Fruit fly (Drosophila melanogaster) whole organism, embryonic: Measurements from ENCODE around the gene Gga.

Experiments used
- ATbp ChIP-seq: fragments of 200-800 bp; sonication (Bioruptor generic); optimal IDR thresholded peaks from 2 replicates; lab custom pipeline; 2017; ENCODE audit warnings: missing biosample characterization, mild to moderate bottlenecking, missing genetic modification characterization, missing genetic modification reagents
- Bgb ChIP-seq: fragments of 200-800 bp; sonication (Bioruptor generic); IDR thresholded peaks from 2 replicates; pipeline ENCODE4 v1.3.6; 2022; ENCODE audit warnings: missing biosample characterization, missing genetic modification characterization; ENCODE audit not compliant: partially characterized antibody
- CG10654 ChIP-seq: fragments of 200-800 bp; sonication (Bioruptor generic); optimal IDR thresholded peaks from 2 replicates; lab custom pipeline; 2016; ENCODE audit warnings: missing biosample characterization, missing genetic modification characterization
- CG11093 ChIP-seq: fragments of 200-800 bp; sonication (Bioruptor generic); IDR thresholded peaks from 3 replicates; pipeline ENCODE4 v1.3.6; 2022; ENCODE audit warnings: missing biosample characterization, missing genetic modification characterization
- CG11723 ChIP-seq: fragments of 200-800 bp; sonication (Bioruptor generic); optimal IDR thresholded peaks from 2 replicates; lab custom pipeline; 2017; ENCODE audit warnings: missing biosample characterization, mild to moderate bottlenecking, missing genetic modification characterization
- CG1233 ChIP-seq: fragments of 200-800 bp; sonication (Bioruptor generic); optimal IDR thresholded peaks from 4 replicates; lab custom pipeline; 2018; ENCODE audit warnings: missing biosample characterization, mild to moderate bottlenecking, missing genetic modification characterization
- CG12659 ChIP-seq: fragments of 200-800 bp; sonication (Bioruptor generic); optimal IDR thresholded peaks from 3 replicates; lab custom pipeline; 2017; ENCODE audit warnings: mild to moderate bottlenecking, missing biosample characterization, missing genetic modification reagents, missing genetic modification characterization
- CG12744 ChIP-seq: fragments of 200-800 bp; sonication (Bioruptor generic); optimal IDR thresholded peaks from 2 replicates; lab custom pipeline; 2016; ENCODE audit warnings: missing biosample characterization, missing genetic modification characterization
- CG13775 ChIP-seq: fragments of 200-800 bp; sonication (Bioruptor generic); optimal IDR thresholded peaks from 3 replicates; lab custom pipeline; 2017; ENCODE audit warnings: missing biosample characterization, mild to moderate bottlenecking, missing genetic modification characterization
- CG14710 ChIP-seq: fragments of 200-800 bp; sonication (Bioruptor generic); optimal IDR thresholded peaks from 3 replicates; lab custom pipeline; 2019; ENCODE audit warnings: missing biosample characterization, mild to moderate bottlenecking, missing genetic modification characterization, moderate library complexity
- CG15514 ChIP-seq: fragments of 200-800 bp; sonication (Bioruptor generic); optimal IDR thresholded peaks from 3 replicates; lab custom pipeline; 2017; ENCODE audit warnings: missing biosample characterization, missing genetic modification characterization, mild to moderate bottlenecking, moderate library complexity, missing genetic modification reagents
- CG1602 ChIP-seq: fragments of 200-800 bp; sonication (Bioruptor generic); optimal IDR thresholded peaks from 3 replicates; lab custom pipeline; 2016; ENCODE audit warnings: missing biosample characterization, missing genetic modification characterization
- CG17361 ChIP-seq: fragments of 200-800 bp; sonication (Bioruptor generic); IDR thresholded peaks from 3 replicates; pipeline ENCODE4 v1.3.6; 2022; ENCODE audit warnings: missing biosample characterization, missing genetic modification characterization
- CG18011 ChIP-seq: fragments of 200-800 bp; sonication (Bioruptor generic); optimal IDR thresholded peaks from 2 replicates; lab custom pipeline; 2017; ENCODE audit warnings: missing biosample characterization, missing genetic modification characterization, mild to moderate bottlenecking, moderate library complexity, missing genotype
- CG2875 ChIP-seq: fragments of 200-800 bp; sonication (Bioruptor generic); optimal IDR thresholded peaks from 2 replicates; lab custom pipeline; 2017; ENCODE audit warnings: missing biosample characterization, mild to moderate bottlenecking, missing genetic modification characterization, missing genetic modification reagents
- CG30403 ChIP-seq: fragments of 200-800 bp; sonication (Bioruptor generic); optimal IDR thresholded peaks from 3 replicates; lab custom pipeline; 2016; ENCODE audit warnings: missing biosample characterization, missing genetic modification characterization
- CG3065 ChIP-seq: fragments of 200-800 bp; sonication (Bioruptor generic); optimal IDR thresholded peaks from 2 replicates; lab custom pipeline; 2016; ENCODE audit warnings: missing biosample characterization, missing genetic modification characterization
- CG32772 ChIP-seq: fragments of 200-800 bp; sonication (Bioruptor generic); IDR thresholded peaks from 2 replicates; pipeline ENCODE4 v1.3.6; 2022; ENCODE audit warnings: missing biosample characterization, missing genetic modification characterization
- CG3407 ChIP-seq: fragments of 200-800 bp; sonication (Bioruptor generic); optimal IDR thresholded peaks from 2 replicates; lab custom pipeline; 2018; ENCODE audit warnings: missing biosample characterization, mild to moderate bottlenecking, missing genetic modification characterization
- CG3995 ChIP-seq: fragments of 200-800 bp; sonication (Bioruptor generic); optimal IDR thresholded peaks from 3 replicates; lab custom pipeline; 2016; ENCODE audit warnings: missing biosample characterization, missing genetic modification characterization
- CG4820 ChIP-seq: fragments of 200-800 bp; sonication (Bioruptor generic); optimal IDR thresholded peaks from 3 replicates; lab custom pipeline; 2016; ENCODE audit warnings: missing biosample characterization, missing genetic modification characterization
- CG7357 ChIP-seq: fragments of 200-800 bp; sonication (Bioruptor generic); IDR thresholded peaks from 3 replicates; pipeline ENCODE4 v1.3.6; 2022; ENCODE audit warnings: missing biosample characterization, missing genetic modification characterization
- CG7987 ChIP-seq: fragments of 200-800 bp; sonication (Bioruptor generic); optimal IDR thresholded peaks from 2 replicates; lab custom pipeline; 2018; ENCODE audit warnings: missing biosample characterization, mild to moderate bottlenecking, missing genetic modification characterization, moderate library complexity
- CG8089 ChIP-seq: fragments of 200-800 bp; sonication (Bioruptor generic); optimal IDR thresholded peaks from 3 replicates; lab custom pipeline; 2016; ENCODE audit warnings: missing biosample characterization, missing genetic modification characterization
- CG8765 ChIP-seq: fragments of 200-800 bp; sonication (Bioruptor generic); IDR thresholded peaks from 2 replicates; pipeline ENCODE4 v1.3.6; 2022; ENCODE audit warnings: missing biosample characterization, missing genetic modification characterization
- CG8924 ChIP-seq: fragments of 200-800 bp; optimal IDR thresholded peaks from 3 replicates; lab custom pipeline; 2019; ENCODE audit warnings: missing biosample characterization, mild to moderate bottlenecking, missing genetic modification characterization, moderate library complexity
- CoRest ChIP-seq: fragments of 200-800 bp; sonication (Bioruptor generic); optimal IDR thresholded peaks from 3 replicates; lab custom pipeline; 2018; ENCODE audit warnings: missing biosample characterization, mild to moderate bottlenecking, missing genetic modification characterization, moderate library complexity
- Doc3 ChIP-seq: fragments of 200-800 bp; sonication (Bioruptor generic); IDR thresholded peaks from 3 replicates; pipeline ENCODE4 v1.3.6; 2022; ENCODE audit warnings: missing biosample characterization, missing genetic modification characterization; ENCODE audit not compliant: partially characterized antibody
- Ets65A ChIP-seq: fragments of 200-800 bp; sonication (Bioruptor generic); peaks from one replicate; lab custom pipeline; 2016; ENCODE audit warnings: missing biosample characterization, missing genetic modification characterization
- Fer1 ChIP-seq: fragments of 200-800 bp; sonication (Bioruptor generic); optimal IDR thresholded peaks from 2 replicates; lab custom pipeline; 2017; ENCODE audit warnings: missing biosample characterization, mild to moderate bottlenecking, missing genetic modification characterization
- HLH3B ChIP-seq: fragments of 200-800 bp; sonication (Bioruptor generic); IDR thresholded peaks from 2 replicates; pipeline ENCODE4 v1.3.6; 2022; ENCODE audit warnings: missing biosample characterization, missing genetic modification characterization
- MESR4 ChIP-seq: fragments of 200-800 bp; sonication (Bioruptor generic); optimal IDR thresholded peaks from 2 replicates; lab custom pipeline; 2018; ENCODE audit warnings: missing biosample characterization, mild to moderate bottlenecking, missing genetic modification characterization, moderate library complexity
- Six4 ChIP-seq: fragments of 200-800 bp; sonication (Bioruptor generic); optimal IDR thresholded peaks from 2 replicates; lab custom pipeline; 2016; ENCODE audit warnings: missing biosample characterization, missing genetic modification characterization
- ap ChIP-seq: fragments of 200-800 bp; sonication (Bioruptor generic); IDR thresholded peaks from 2 replicates; pipeline ENCODE4 v1.3.6; 2022; ENCODE audit warnings: missing biosample characterization, missing genetic modification characterization
- br ChIP-seq: fragments of >200 bp; optimal IDR thresholded peaks from 2 replicates; lab custom pipeline; 2017
- cg ChIP-seq: fragments of 200-800 bp; sonication (Bioruptor generic); optimal IDR thresholded peaks from 3 replicates; lab custom pipeline; 2019; ENCODE audit warnings: missing biosample characterization, mild to moderate bottlenecking, missing genetic modification characterization, moderate library complexity
- dimm ChIP-seq: fragments of 200-800 bp; sonication (Bioruptor generic); IDR thresholded peaks from 2 replicates; pipeline ENCODE4 v1.3.6; 2022; ENCODE audit warnings: missing biosample characterization, missing genetic modification characterization
- dm ChIP-seq: fragments of 200-800 bp; sonication (Bioruptor generic); optimal IDR thresholded peaks from 3 replicates; lab custom pipeline; 2016; ENCODE audit warnings: missing biosample characterization, missing genetic modification characterization
- ems ChIP-seq: fragments of 200-800 bp; sonication (Bioruptor generic); optimal IDR thresholded peaks from 3 replicates; lab custom pipeline; 2016; ENCODE audit warnings: missing biosample characterization, missing genetic modification characterization
- fu2 ChIP-seq: fragments of 200-800 bp; sonication (Bioruptor generic); optimal IDR thresholded peaks from 2 replicates; lab custom pipeline; 2016; ENCODE audit warnings: missing biosample characterization, missing genetic modification characterization
- gce ChIP-seq: fragments of 200-800 bp; sonication (Bioruptor generic); IDR thresholded peaks from 3 replicates; pipeline ENCODE4 v1.3.6; 2022; ENCODE audit warnings: missing biosample characterization, missing genetic modification characterization
- gfzf ChIP-seq: fragments of 200-800 bp; sonication (Bioruptor generic); optimal IDR thresholded peaks from 2 replicates; lab custom pipeline; 2016; ENCODE audit warnings: missing biosample characterization, mild to moderate bottlenecking, missing genetic modification characterization, moderate library complexity
- kah ChIP-seq: fragments of 200-800 bp; sonication (Bioruptor generic); optimal IDR thresholded peaks from 2 replicates; lab custom pipeline; 2018; ENCODE audit warnings: missing biosample characterization, mild to moderate bottlenecking, missing genetic modification characterization
- kay ChIP-seq: fragments of 200-800 bp; sonication (Bioruptor generic); optimal IDR thresholded peaks from 2 replicates; lab custom pipeline; 2016; ENCODE audit warnings: missing biosample characterization, missing genetic modification characterization
- mirr ChIP-seq: fragments of 200-800 bp; sonication (Bioruptor generic); optimal IDR thresholded peaks from 3 replicates; lab custom pipeline; 2018; ENCODE audit warnings: missing biosample characterization, mild to moderate bottlenecking, missing genetic modification characterization
- nmo ChIP-seq: fragments of 200-800 bp; sonication (Bioruptor generic); optimal IDR thresholded peaks from 2 replicates; lab custom pipeline; 2018; ENCODE audit warnings: missing biosample characterization, mild to moderate bottlenecking, missing genetic modification characterization, moderate library complexity
- pzg ChIP-seq: fragments of 200-800 bp; sonication (Bioruptor generic); optimal IDR thresholded peaks from 3 replicates; lab custom pipeline; 2018; ENCODE audit warnings: missing biosample characterization, mild to moderate bottlenecking, missing genetic modification characterization, moderate library complexity
- ranshi ChIP-seq: fragments of 200-800 bp; sonication (Bioruptor generic); IDR thresholded peaks from 2 replicates; pipeline ENCODE4 v1.3.6; 2022; ENCODE audit warnings: missing biosample characterization, missing genetic modification characterization
- sima ChIP-seq: fragments of 200-800 bp; sonication (Bioruptor generic); optimal IDR thresholded peaks from 2 replicates; lab custom pipeline; 2016; ENCODE audit warnings: missing biosample characterization, missing genetic modification characterization
- sqz ChIP-seq: fragments of 200-800 bp; sonication (Bioruptor generic); optimal IDR thresholded peaks from 3 replicates; lab custom pipeline; 2018; ENCODE audit warnings: missing biosample characterization, mild to moderate bottlenecking, missing genetic modification characterization
- tll ChIP-seq, 2 experiments: fragments of 200-800 bp in 1 of 2; fragments of >200 bp in 1 of 2; sonication (Bioruptor generic) in 1 of 2; optimal IDR thresholded peaks; 2 replicates each; lab custom pipeline; 2017 to 2019; ENCODE audit warnings: missing biosample characterization in 2 of 2, missing genetic modification characterization in 2 of 2, mild to moderate bottlenecking in 1 of 2, moderate library complexity in 1 of 2
- wor ChIP-seq: fragments of 200-800 bp; sonication (Bioruptor generic); IDR thresholded peaks from 2 replicates; pipeline ENCODE4 v1.3.6; 2022; ENCODE audit warnings: missing biosample characterization, missing genetic modification characterization

Gga gene

dm6 chrX:9650048-9650447 lies 49.2 kb downstream of the Gga start (continued):
- TF ChIP-seq Six4 (GFP tag; lab: Kevin White, UChicago), result peak; percentile 22
- TF ChIP-seq HLH3B, result 0 out of 2 replicates have a peak, but pooled peaks have one; percentile 12
- TF ChIP-seq ranshi (GFP tag; lab: Robert Waterston, UW), result peak; percentile 48; the same call in 1 of the 2 replicates
- TF ChIP-seq kah (GFP tag; lab: Kevin White, UChicago), result no peak
- TF ChIP-seq CG3407 (GFP tag; lab: Kevin White, UChicago), result peak; percentile 39
- TF ChIP-seq fu2 (GFP tag; lab: Kevin White, UChicago), result no peak
- no peak for TF ChIP-seq sima
- no peak for TF ChIP-seq gfzf
- no peak for TF ChIP-seq CG8089
- TF ChIP-seq CG11723 (GFP tag; lab: Kevin White, UChicago), result no peak
- no peak for TF ChIP-seq CG15514 (GFP tag; lab: Kevin White, UChicago)
- TF ChIP-seq ap (GFP tag; lab: Robert Waterston, UW), result no peak
- TF ChIP-seq CG4820 (GFP tag; lab: Kevin White, UChicago), result peak; percentile 40
- peak; percentile 41 for TF ChIP-seq CG30403 (GFP tag; lab: Kevin White, UChicago)
- no peak for TF ChIP-seq CG12744 (GFP tag; lab: Kevin White, UChicago)
- TF ChIP-seq MESR4 (GFP tag; lab: Kevin White, UChicago), result no peak
- no peak; the same call in 1 of the 3 replicates for TF ChIP-seq CG17361 (GFP tag; lab: Robert Waterston, UW)
- no peak for TF ChIP-seq Doc3 (GFP tag; lab: Robert Waterston, UW)
- TF ChIP-seq CG7357 (GFP tag; lab: Robert Waterston, UW), result no peak
- TF ChIP-seq cg (GFP tag; lab: Kevin White, UChicago), result no peak
- peak; percentile 6 for TF ChIP-seq CG13775 (GFP tag; lab: Kevin White, UChicago)
- peak; percentile 41 for TF ChIP-seq CoRest
- peak; percentile 17 for TF ChIP-seq CG10654 (GFP tag; lab: Kevin White, UChicago)
- no peak for TF ChIP-seq CG18011
- TF ChIP-seq CG11093 (GFP tag; lab: Robert Waterston, UW), result peak; percentile 56; the same call in 1 of the 3 replicates
- peak; percentile 24 for TF ChIP-seq ems (GFP tag; lab: Kevin White, UChicago)
- TF ChIP-seq sqz, result no peak
- no peak for TF ChIP-seq dimm (GFP tag; lab: Robert Waterston, UW)
- TF ChIP-seq Bgb (GFP tag; lab: Robert Waterston, UW), result no peak
- TF ChIP-seq CG12659 (GFP tag; lab: Kevin White, UChicago), result no peak
- TF ChIP-seq CG3995 (GFP tag; lab: Kevin White, UChicago), result no peak
- TF ChIP-seq CG8924 (tag; lab: Kevin White, UChicago), result no peak
- TF ChIP-seq CG32772 (GFP tag; lab: Robert Waterston, UW), result peak; percentile 63; the same call in 1 of the 2 replicates
- TF ChIP-seq mirr (GFP tag; lab: Kevin White, UChicago), result no peak
- no peak for TF ChIP-seq CG7987 (GFP tag; lab: Kevin White, UChicago)
- TF ChIP-seq pzg, result no peak
- peak; percentile 8 for TF ChIP-seq CG2875 (GFP tag; lab: Kevin White, UChicago)
- no peak for TF ChIP-seq CG3065 (GFP tag; lab: Kevin White, UChicago)
- no peak for TF ChIP-seq CG1233
- peak; percentile 49 for TF ChIP-seq CG14710 (tag; lab: Kevin White, UChicago)
- TF ChIP-seq CG1602 (GFP tag; lab: Kevin White, UChicago), result peak; percentile 45
- peak; percentile 10 for TF ChIP-seq Ets65A
- TF ChIP-seq kay (GFP tag; lab: Kevin White, UChicago), result no peak
- TF ChIP-seq wor (GFP tag; lab: Robert Waterston, UW), result no peak
- TF ChIP-seq Fer1 (GFP tag; lab: Kevin White, UChicago), result no peak
- no peak for TF ChIP-seq br (lab: Kevin White, UChicago)
- TF ChIP-seq tll (GFP tag; optimal IDR thresholded peaks at IDR 0.05; lab: Kevin White, UChicago), result no peak
- TF ChIP-seq nmo (GFP tag; lab: Kevin White, UChicago), result peak; percentile 22
- no peak for TF ChIP-seq gce (GFP tag; lab: Robert Waterston, UW)
- peak; percentile 8 for TF ChIP-seq ATbp (GFP tag; lab: Kevin White, UChicago)
- no peak for TF ChIP-seq CG8765 (GFP tag; lab: Robert Waterston, UW)
- TF ChIP-seq dm (GFP tag; lab: Kevin White, UChicago), result no peak
